Fruit fly (Drosophila melanogaster): ENCODE measurements around the gene IntS10.

The IntS10 gene

DNA sequence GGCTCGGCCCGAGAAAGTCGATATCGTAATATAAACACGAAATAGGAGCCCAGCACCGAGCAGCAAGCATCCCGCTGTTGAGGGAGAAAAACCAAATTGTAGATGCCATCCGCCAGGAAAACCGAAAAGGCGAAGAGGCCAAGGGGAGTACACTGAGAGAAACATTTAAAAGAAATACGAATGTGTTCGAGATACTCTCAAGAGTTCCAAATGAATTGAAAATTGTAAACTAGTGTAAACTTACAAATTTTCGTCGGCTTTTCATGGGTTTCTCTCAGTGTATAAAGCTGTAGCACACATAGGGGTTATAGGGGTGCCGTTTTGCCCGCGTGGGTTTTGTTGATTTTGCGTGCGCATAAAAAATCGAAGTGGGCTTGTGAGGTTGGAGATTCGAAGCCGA lies 3.8 kb upstream of the IntS10 start:
- TF ChIP-seq Jra (GFP tag; optimal IDR thresholded peaks at IDR 0.05), result peak; percentile 3
- TF ChIP-seq rgr (GFP tag; optimal IDR thresholded peaks at IDR 0.05), result peak; percentile 80
- peak; percentile 16 for TF ChIP-seq Hr83 (GFP tag; optimal IDR thresholded peaks at IDR 0.05; ENCODE audit: poor library complexity, severe bottlenecking)
- no peak for TF ChIP-seq Abd-B (GFP tag; optimal IDR thresholded peaks at IDR 0.05)
- TF ChIP-seq dl (GFP tag; optimal IDR thresholded peaks at IDR 0.05; ENCODE audit: insufficient read depth in 1 of 2, partially characterized antibody in 2 of 2), result no peak
- no peak for TF ChIP-seq Dfd (GFP tag; optimal IDR thresholded peaks at IDR 0.05)
- no peak for TF ChIP-seq Dif (GFP tag; optimal IDR thresholded peaks at IDR 0.05; ENCODE audit: partially characterized antibody)
- TF ChIP-seq CG32264 (GFP tag; optimal IDR thresholded peaks at IDR 0.05), result peak; percentile 45
- peak; percentile 72 for TF ChIP-seq OdsH (GFP tag; optimal IDR thresholded peaks at IDR 0.05)
- TF ChIP-seq Myc (optimal IDR thresholded peaks at IDR 0.05), result no peak
- peak; percentile 64 for TF ChIP-seq Sp1 (GFP tag; optimal IDR thresholded peaks at IDR 0.05)
- TF ChIP-seq jim (GFP tag; optimal IDR thresholded peaks at IDR 0.05), result no peak
- no peak for TF ChIP-seq usp (GFP tag; optimal IDR thresholded peaks at IDR 0.05)
- peak; percentile 71 for TF ChIP-seq Hnf4 (GFP tag; optimal IDR thresholded peaks at IDR 0.05)
- TF ChIP-seq h (GFP tag; optimal IDR thresholded peaks at IDR 0.05), result peak; percentile 82
- TF ChIP-seq psq (GFP tag; optimal IDR thresholded peaks at IDR 0.05), result peak; percentile 67
- TF ChIP-seq br (GFP tag; optimal IDR thresholded peaks at IDR 0.05), result peak; percentile 70
- peak in 1 of 2 experiments; percentile 76 for TF ChIP-seq foxo (GFP tag; optimal IDR thresholded peaks at IDR 0.05)
- TF ChIP-seq tai (GFP tag; optimal IDR thresholded peaks at IDR 0.05), result peak; percentile 75
- TF ChIP-seq lola (GFP tag; optimal IDR thresholded peaks at IDR 0.05), result no peak
- peak; percentile 71 for TF ChIP-seq HLH106 (tag; optimal IDR thresholded peaks at IDR 0.05)
- TF ChIP-seq woc (GFP tag; optimal IDR thresholded peaks at IDR 0.05), result peak; percentile 37
- TF ChIP-seq pan (optimal IDR thresholded peaks at IDR 0.05), result no peak
- peak; percentile 79 for TF ChIP-seq ey (GFP tag; optimal IDR thresholded peaks at IDR 0.05)
- peak; percentile 71 for TF ChIP-seq sv (GFP tag; optimal IDR thresholded peaks at IDR 0.05)
- TF ChIP-seq CG9705 (GFP tag; optimal IDR thresholded peaks at IDR 0.05), result no peak
- TF ChIP-seq brk (GFP tag; optimal IDR thresholded peaks at IDR 0.05), result no peak
- TF ChIP-seq fru (GFP tag; optimal IDR thresholded peaks at IDR 0.05), result peak; percentile 67

DNA sequence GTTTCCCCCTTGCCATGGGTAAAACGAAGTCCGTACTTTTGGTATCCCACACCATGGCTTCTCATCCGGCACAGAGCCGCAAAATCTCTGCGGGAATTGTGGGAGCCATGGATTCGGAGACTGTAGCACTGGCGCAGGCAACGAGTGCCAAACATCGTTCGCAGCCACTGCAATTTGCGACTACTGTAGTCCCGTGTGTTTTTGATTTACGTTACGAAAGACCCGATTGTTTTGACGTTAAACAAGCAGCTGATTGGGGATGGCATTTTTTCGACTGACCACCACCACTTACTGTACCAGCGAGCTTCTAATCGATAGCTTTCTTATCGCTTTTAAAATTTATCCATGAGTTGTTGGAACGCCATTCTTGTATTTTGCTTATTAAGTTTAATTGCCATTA lies 3.4 kb downstream of the IntS10 start, which contains the start of gene CG32262:
CG32262 (minus strand) TSS at position 254 of the 400 bp plus-strand sequence.
- TF ChIP-seq foxo (GFP tag; optimal IDR thresholded peaks at IDR 0.05), result no peak
- no peak for TF ChIP-seq Rel (GFP tag; optimal IDR thresholded peaks at IDR 0.05)
- TF ChIP-seq Rel (tag; optimal IDR thresholded peaks at IDR 0.05), result no peak
- TF ChIP-seq usp (GFP tag; optimal IDR thresholded peaks at IDR 0.05), result no peak
- no peak for TF ChIP-seq Jra (GFP tag; optimal IDR thresholded peaks at IDR 0.05)
- no peak for TF ChIP-seq sv (GFP tag; optimal IDR thresholded peaks at IDR 0.05)
- no peak for TF ChIP-seq dmrt93B (GFP tag; optimal IDR thresholded peaks at IDR 0.05)
- no peak for TF ChIP-seq Hnf4 (GFP tag; optimal IDR thresholded peaks at IDR 0.05)
- no peak for TF ChIP-seq Dif (GFP tag; optimal IDR thresholded peaks at IDR 0.05; ENCODE audit: partially characterized antibody)
- no peak for TF ChIP-seq br (GFP tag; optimal IDR thresholded peaks at IDR 0.05)

DNA sequence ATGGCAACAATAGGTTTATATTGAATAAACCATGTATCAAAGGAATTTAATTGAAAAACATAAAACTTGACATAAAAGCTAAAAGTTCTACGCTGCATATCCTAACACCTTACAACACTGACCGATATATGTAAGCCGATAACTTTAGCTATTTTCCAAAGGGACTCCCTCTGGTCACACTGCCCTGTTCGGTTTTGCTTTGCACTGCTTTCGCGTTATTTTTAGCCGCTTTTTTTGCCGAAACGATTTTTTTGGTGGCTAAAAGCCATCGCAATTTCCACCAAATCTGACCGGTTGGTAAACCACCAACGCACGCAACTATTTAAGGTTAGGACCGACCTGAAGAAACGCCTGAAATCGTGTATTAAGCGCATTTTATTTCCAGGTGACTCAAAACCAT lies 4.6 kb downstream of the IntS10 start, which contains the start of the genes CG32263 and PIG-B:
CG32263 (minus strand) TSS at position 26 of the 400 bp plus-strand sequence.
PIG-B (plus strand) TSS at position 175 of the 400 bp plus-strand sequence.
- TF ChIP-seq Hnf4 (GFP tag; optimal IDR thresholded peaks at IDR 0.05) (no peak), Abd-B (GFP tag; optimal IDR thresholded peaks at IDR 0.05) (no peak), Myc (optimal IDR thresholded peaks at IDR 0.05) (peak; percentile 4), Sp1 (GFP tag; optimal IDR thresholded peaks at IDR 0.05) (no peak), dl (GFP tag; optimal IDR thresholded peaks at IDR 0.05; ENCODE audit: insufficient read depth in 1 of 2, partially characterized antibody in 2 of 2) (no peak), sv (GFP tag; optimal IDR thresholded peaks at IDR 0.05) (no peak), woc (GFP tag; optimal IDR thresholded peaks at IDR 0.05) (no peak), psq (GFP tag; optimal IDR thresholded peaks at IDR 0.05) (peak; percentile 78), HLH106 (tag; optimal IDR thresholded peaks at IDR 0.05) (no peak), br (GFP tag; optimal IDR thresholded peaks at IDR 0.05) (no peak), Dif (GFP tag; optimal IDR thresholded peaks at IDR 0.05; ENCODE audit: partially characterized antibody) (no peak), CG32264 (GFP tag; optimal IDR thresholded peaks at IDR 0.05) (no peak), lola (GFP tag; optimal IDR thresholded peaks at IDR 0.05) (no peak), CrebA (GFP tag; optimal IDR thresholded peaks at IDR 0.05; ENCODE audit: borderline replicate concordance) (no peak), brk (GFP tag; optimal IDR thresholded peaks at IDR 0.05) (no peak), Mio (GFP tag; optimal IDR thresholded peaks at IDR 0.05) (no peak)

Data from whole organism, wandering third instar larva.